Fruit fly (Drosophila melanogaster) whole organism, prepupa: ENCODE measurements around the gene Act88F.

Experiments used
- Blimp-1 ChIP-seq: fragments of 200-800 bp; sonication (Bioruptor generic); optimal IDR thresholded peaks from 3 replicates; lab custom pipeline; 2017; ENCODE audit warnings: missing biosample characterization, missing genetic modification characterization, mild to moderate bottlenecking, moderate library complexity, missing genetic modification reagents
- CG10631 ChIP-seq: fragments of 200-800 bp; sonication (Bioruptor generic); optimal IDR thresholded peaks from 2 replicates; lab custom pipeline; 2016; ENCODE audit warnings: missing biosample characterization, missing genetic modification characterization
- CG11294 ChIP-seq: fragments of 200-800 bp; sonication (Bioruptor generic); IDR thresholded peaks from 2 replicates; pipeline ENCODE4 v1.3.6; 2022; ENCODE audit warnings: missing biosample characterization, missing genetic modification characterization
- CG11902 ChIP-seq: fragments of 200-800 bp; sonication (Bioruptor generic); optimal IDR thresholded peaks from 3 replicates; lab custom pipeline; 2016; ENCODE audit warnings: missing biosample characterization, missing genetic modification characterization
- CG15336 ChIP-seq: fragments of 200-800 bp; sonication (Bioruptor generic); IDR thresholded peaks from 2 replicates; pipeline ENCODE4 v1.3.6; 2022; ENCODE audit warnings: missing biosample characterization, missing genetic modification characterization
- CG16779 ChIP-seq: fragments of 200-800 bp; sonication (Bioruptor generic); optimal IDR thresholded peaks from 3 replicates; lab custom pipeline; 2017; ENCODE audit warnings: missing biosample characterization, mild to moderate bottlenecking, missing genetic modification characterization
- CG3032 ChIP-seq: fragments of 200-800 bp; optimal IDR thresholded peaks from 2 replicates; lab custom pipeline; 2019; ENCODE audit warnings: missing biosample characterization, mild to moderate bottlenecking, missing genetic modification characterization, moderate library complexity
- CG31627 ChIP-seq: fragments of 200-800 bp; sonication (Bioruptor generic); optimal IDR thresholded peaks from 3 replicates; lab custom pipeline; 2016; ENCODE audit warnings: missing biosample characterization, missing genetic modification characterization
- CG32006 ChIP-seq: fragments of 200-800 bp; sonication (Bioruptor generic); optimal IDR thresholded peaks from 3 replicates; lab custom pipeline; 2017; ENCODE audit warnings: missing biosample characterization, mild to moderate bottlenecking, missing genetic modification characterization
- CG34406 ChIP-seq: fragments of 200-800 bp; sonication (Bioruptor generic); optimal IDR thresholded peaks from 3 replicates; lab custom pipeline; 2016; ENCODE audit warnings: missing biosample characterization, missing genetic modification characterization
- CG3919 ChIP-seq: fragments of 200-800 bp; sonication (Bioruptor generic); optimal IDR thresholded peaks from 3 replicates; lab custom pipeline; 2016; ENCODE audit warnings: missing biosample characterization, missing genetic modification characterization
- CG4318 ChIP-seq: fragments of 200-800 bp; sonication (Bioruptor generic); optimal IDR thresholded peaks from 3 replicates; lab custom pipeline; 2017; ENCODE audit warnings: missing biosample characterization, mild to moderate bottlenecking, missing genetic modification characterization
- CG6163 ChIP-seq: fragments of 200-800 bp; sonication (Bioruptor generic); IDR thresholded peaks from 3 replicates; pipeline ENCODE4 v1.3.6; 2022; ENCODE audit warnings: missing biosample characterization, missing genetic modification characterization
- CG6276 ChIP-seq: fragments of 200-800 bp; sonication (Bioruptor generic); optimal IDR thresholded peaks from 2 replicates; lab custom pipeline; 2017; ENCODE audit warnings: missing biosample characterization, mild to moderate bottlenecking, missing genetic modification characterization
- CG6792 ChIP-seq: fragments of 200-800 bp; sonication (Bioruptor generic); optimal IDR thresholded peaks from 3 replicates; lab custom pipeline; 2016; ENCODE audit warnings: missing biosample characterization, missing genetic modification characterization
- CG6854 ChIP-seq: fragments of 200-800 bp; sonication (Bioruptor generic); optimal IDR thresholded peaks from 2 replicates; lab custom pipeline; 2017; ENCODE audit warnings: missing biosample characterization, mild to moderate bottlenecking, missing genetic modification characterization
- CG7368 ChIP-seq: fragments of 200-800 bp; sonication (Bioruptor generic); optimal IDR thresholded peaks from 3 replicates; lab custom pipeline; 2016; ENCODE audit warnings: missing biosample characterization, missing genetic modification characterization
- CG8119 ChIP-seq: fragments of 200-800 bp; sonication (Bioruptor generic); IDR thresholded peaks from 3 replicates; pipeline ENCODE4 v1.3.6; 2022; ENCODE audit warnings: missing biosample characterization, missing genetic modification characterization
- CG9139 ChIP-seq: fragments of 200-800 bp; sonication (Bioruptor generic); optimal IDR thresholded peaks from 3 replicates; lab custom pipeline; 2017; ENCODE audit warnings: missing biosample characterization, mild to moderate bottlenecking, missing genetic modification characterization
- Eip75B ChIP-seq: fragments of 200-800 bp; sonication (Bioruptor generic); optimal IDR thresholded peaks from 3 replicates; lab custom pipeline; 2016; ENCODE audit warnings: missing biosample characterization, missing genetic modification characterization
- Eip78C ChIP-seq: fragments of 200-800 bp; sonication (Bioruptor generic); peaks from one replicate; lab custom pipeline; 2016; ENCODE audit warnings: missing biosample characterization, missing genetic modification characterization
- Eip93F ChIP-seq: fragments of 200-800 bp; sonication (Bioruptor generic); optimal IDR thresholded peaks from 2 replicates; lab custom pipeline; 2016; ENCODE audit warnings: missing biosample characterization, mild to moderate bottlenecking, missing genetic modification characterization
- Ets21C ChIP-seq: fragments of 200-800 bp; sonication (Bioruptor generic); optimal IDR thresholded peaks from 3 replicates; lab custom pipeline; 2016; ENCODE audit warnings: missing biosample characterization, missing genetic modification characterization
- Ets96B ChIP-seq: fragments of 200-800 bp; optimal IDR thresholded peaks from 2 replicates; lab custom pipeline; 2019; ENCODE audit warnings: missing biosample characterization, mild to moderate bottlenecking, missing genetic modification characterization, moderate library complexity
- Lpt ChIP-seq: fragments of 200-800 bp; sonication (Bioruptor generic); optimal IDR thresholded peaks from 3 replicates; lab custom pipeline; 2016; ENCODE audit warnings: missing biosample characterization, missing genetic modification characterization
- Met ChIP-seq: fragments of 200-800 bp; sonication (Bioruptor generic); optimal IDR thresholded peaks from 3 replicates; lab custom pipeline; 2016; ENCODE audit warnings: missing biosample characterization, missing genetic modification characterization
- OdsH ChIP-seq: fragments of 200-800 bp; sonication (Bioruptor generic); optimal IDR thresholded peaks from 3 replicates; lab custom pipeline; 2016; ENCODE audit warnings: missing biosample characterization, missing genetic modification characterization
- Smox ChIP-seq: fragments of 200-800 bp; sonication (Bioruptor generic); optimal IDR thresholded peaks from 3 replicates; lab custom pipeline; 2016; ENCODE audit warnings: missing biosample characterization, missing genetic modification characterization
- acj6 ChIP-seq: fragments of 200-800 bp; sonication (Bioruptor generic); optimal IDR thresholded peaks from 3 replicates; lab custom pipeline; 2016; ENCODE audit warnings: missing biosample characterization, missing genetic modification characterization
- cyc ChIP-seq: fragments of 200-800 bp; sonication (Bioruptor generic); optimal IDR thresholded peaks from 3 replicates; lab custom pipeline; 2016; ENCODE audit warnings: missing biosample characterization, missing genetic modification characterization
- dsx ChIP-seq: fragments of 200-800 bp; optimal IDR thresholded peaks from 3 replicates; lab custom pipeline; 2019; ENCODE audit warnings: missing biosample characterization, mild to moderate bottlenecking, missing genetic modification characterization, moderate library complexity; ENCODE audit not compliant: poor library complexity, severe bottlenecking
- eg ChIP-seq: fragments of 200-800 bp; sonication (Bioruptor generic); IDR thresholded peaks from 3 replicates; pipeline ENCODE4 v1.3.6; 2022; ENCODE audit warnings: missing biosample characterization, missing genetic modification characterization
- esn ChIP-seq: fragments of 200-800 bp; sonication (Bioruptor generic); optimal IDR thresholded peaks from 2 replicates; lab custom pipeline; 2016; ENCODE audit warnings: missing biosample characterization, mild to moderate bottlenecking, missing genetic modification characterization, moderate library complexity
- fd59A ChIP-seq: fragments of 200-800 bp; sonication (Bioruptor generic); optimal IDR thresholded peaks from 2 replicates; lab custom pipeline; 2017; ENCODE audit warnings: missing biosample characterization, mild to moderate bottlenecking, missing genetic modification characterization, missing genetic modification reagents
- fkh ChIP-seq: fragments of 200-800 bp; sonication (Bioruptor generic); optimal IDR thresholded peaks from 3 replicates; lab custom pipeline; 2017; ENCODE audit warnings: missing biosample characterization, mild to moderate bottlenecking, missing genetic modification characterization, moderate library complexity
- lz ChIP-seq: fragments of 200-800 bp; sonication (Bioruptor generic); optimal IDR thresholded peaks from 3 replicates; lab custom pipeline; 2016; ENCODE audit warnings: missing biosample characterization, missing genetic modification characterization
- pdm3 ChIP-seq: fragments of 200-800 bp; sonication (Bioruptor generic); optimal IDR thresholded peaks from 3 replicates; lab custom pipeline; 2016; ENCODE audit warnings: missing biosample characterization, missing genetic modification characterization
- spab ChIP-seq: fragments of 200-800 bp; sonication (Bioruptor generic); optimal IDR thresholded peaks from 2 replicates; lab custom pipeline; 2017; ENCODE audit warnings: missing biosample characterization, mild to moderate bottlenecking, missing genetic modification characterization, missing genetic modification reagents
- svp ChIP-seq: fragments of 200-800 bp; sonication (Bioruptor generic); peaks from one replicate; lab custom pipeline; 2016; ENCODE audit warnings: missing biosample characterization, missing genetic modification characterization

Gene Act88F

dm6 chr3R:15480068-15480467, 40.3 kb downstream of the Act88F start:
- TF ChIP-seq Blimp-1 (GFP tag; lab: Kevin White, UChicago) (no peak), eg (GFP tag; lab: Robert Waterston, UW) (no peak), lz (GFP tag; lab: Kevin White, UChicago) (no peak), CG8119 (no peak), CG11294 (no peak), acj6 (GFP tag; lab: Kevin White, UChicago) (no peak), CG6163 (GFP tag; lab: Robert Waterston, UW) (no peak), fd59A (GFP tag; lab: Kevin White, UChicago) (no peak), Ets21C (GFP tag; lab: Kevin White, UChicago) (no peak), Eip78C (GFP tag; lab: Kevin White, UChicago) (no peak), Lpt (GFP tag; lab: Kevin White, UChicago) (no peak), CG3919 (GFP tag; lab: Kevin White, UChicago) (no peak), CG9139 (no peak)

DNA sequence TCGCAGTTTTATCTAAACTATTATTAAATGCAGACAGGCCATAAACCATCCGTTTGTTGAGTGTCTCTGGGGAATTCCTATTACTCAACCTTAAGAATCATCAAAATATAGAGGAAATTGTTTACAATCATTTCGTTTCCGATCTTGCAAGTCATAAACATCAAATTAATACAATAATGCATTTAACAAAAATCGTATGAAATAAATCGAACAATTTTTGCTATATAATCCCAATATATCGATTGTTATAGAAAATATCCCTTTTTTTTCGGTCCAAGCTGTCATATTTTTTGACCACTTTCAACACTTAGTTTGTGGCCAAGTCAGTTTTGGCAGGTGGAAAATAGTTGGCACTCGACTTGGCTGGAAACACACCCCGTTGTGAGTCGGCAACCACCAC, 41.8 kb downstream of the Act88F start, which contains the start of gene B9d1:
B9d1 (plus strand) TSS at position 301 of the 400 bp plus-strand sequence.
- no peak for TF ChIP-seq Eip78C (GFP tag; lab: Kevin White, UChicago)
- TF ChIP-seq fd59A (GFP tag; lab: Kevin White, UChicago): no peak
- no peak for TF ChIP-seq CG16779
- no peak for TF ChIP-seq cyc (GFP tag; lab: Kevin White, UChicago)
- no peak for TF ChIP-seq CG31627
- no peak for TF ChIP-seq CG3032
- TF ChIP-seq CG8119: no peak
- TF ChIP-seq svp (GFP tag; lab: Kevin White, UChicago): no peak
- TF ChIP-seq spab (GFP tag; lab: Kevin White, UChicago): no peak
- no peak for TF ChIP-seq CG7368 (GFP tag; lab: Kevin White, UChicago)
- TF ChIP-seq CG6854 (GFP tag; lab: Kevin White, UChicago): no peak
- TF ChIP-seq CG11902 (GFP tag; lab: Kevin White, UChicago): no peak
- no peak for TF ChIP-seq CG9139
- TF ChIP-seq Ets21C (GFP tag; lab: Kevin White, UChicago): no peak
- TF ChIP-seq pdm3 (GFP tag; lab: Kevin White, UChicago): no peak
- TF ChIP-seq OdsH (GFP tag; lab: Kevin White, UChicago): no peak
- TF ChIP-seq CG3919 (GFP tag; lab: Kevin White, UChicago): no peak
- no peak for TF ChIP-seq Eip75B (GFP tag; lab: Kevin White, UChicago)
- TF ChIP-seq dsx: no peak

dm6 chr3R:15482858-15483257, 43.1 kb downstream of the Act88F start, which contains the start of gene Rh6:
Gene Rh6 (plus strand): TSS chr3R:15483158.
- TF ChIP-seq CG32006 (GFP tag; lab: Kevin White, UChicago) (no peak), OdsH (GFP tag; lab: Kevin White, UChicago) (no peak), Ets96B (tag; lab: Kevin White, UChicago) (no peak), CG3032 (no peak), CG3919 (GFP tag; lab: Kevin White, UChicago) (no peak), CG15336 (no peak), CG10631 (GFP tag; lab: Kevin White, UChicago) (no peak), esn (GFP tag; lab: Kevin White, UChicago) (no peak), CG4318 (GFP tag; lab: Kevin White, UChicago) (no peak), Met (GFP tag; lab: Kevin White, UChicago) (no peak), Eip75B (GFP tag; lab: Kevin White, UChicago) (no peak), fkh (GFP tag; lab: Kevin White, UChicago) (no peak), CG6276 (GFP tag; lab: Kevin White, UChicago) (no peak), Eip93F (GFP tag; lab: Kevin White, UChicago) (no peak), CG34406 (GFP tag; lab: Kevin White, UChicago) (no peak), Smox (no peak), Lpt (GFP tag; lab: Kevin White, UChicago) (no peak), CG6792 (no peak), cyc (GFP tag; lab: Kevin White, UChicago) (no peak), CG11902 (GFP tag; lab: Kevin White, UChicago) (no peak)
